Worm (Caenorhabditis elegans) whole organism, L1 larva: ENCODE measurements around the gene slc-17.8.

Experiments
- C34B4.2 ChIP-seq: sonication (generic microtip); optimal IDR thresholded peaks from 2 replicates; lab custom pipeline; 2017; ENCODE audit warnings: mild to moderate bottlenecking, missing genetic modification characterization, missing compliant biosample characterization
- F16B12.6 ChIP-seq: fragments of 150-350 bp; optimal IDR thresholded peaks from 2 replicates; lab custom pipeline; 2014; ENCODE audit warnings: missing biosample characterization, missing genetic modification characterization
- aha-1 ChIP-seq: fragments of 150-350 bp; optimal IDR thresholded peaks from 2 replicates; lab custom pipeline; 2014; ENCODE audit warnings: missing biosample characterization, missing genetic modification characterization
- alr-1 ChIP-seq: fragments of 200-800 bp; sonication (Bioruptor generic); optimal IDR thresholded peaks from 2 replicates; lab custom pipeline; 2018; ENCODE audit warnings: borderline replicate concordance, mild to moderate bottlenecking, missing genetic modification characterization, missing compliant biosample characterization
- ama-1 ChIP-seq: fragments of 150-350 bp; optimal IDR thresholded peaks from 2 replicates; lab custom pipeline; 2014
- blmp-1 ChIP-seq: fragments of 150-350 bp; optimal IDR thresholded peaks from 2 replicates; lab custom pipeline; 2014; ENCODE audit warnings: missing biosample characterization, missing genetic modification characterization
- ceh-8 ChIP-seq: fragments of 200-800 bp; sonication (Bioruptor generic); optimal IDR thresholded peaks from 2 replicates; lab custom pipeline; 2018; ENCODE audit warnings: mild to moderate bottlenecking, missing genetic modification characterization, moderate library complexity, missing compliant biosample characterization
- ceh-90 ChIP-seq: sonication (generic microtip); optimal IDR thresholded peaks from 2 replicates; lab custom pipeline; 2016; ENCODE audit warnings: missing genetic modification characterization, missing compliant biosample characterization
- dpl-1 ChIP-seq, 3 experiments: fragments of 150-350 bp in 2 of 3; sonication (generic microtip) in 1 of 3; optimal IDR thresholded peaks; 2 replicates each; lab custom pipeline; 2014 to 2017; ENCODE audit warnings: missing biosample characterization in 3 of 3, missing genetic modification characterization in 3 of 3, missing genetic modification reagents in 3 of 3
- dsc-1 ChIP-seq: sonication (generic microtip); optimal IDR thresholded peaks from 2 replicates; lab custom pipeline; 2016; ENCODE audit warnings: mild to moderate bottlenecking, missing genetic modification characterization, missing compliant biosample characterization
- efl-1 ChIP-seq, 4 experiments: fragments of 150-350 bp; optimal IDR thresholded peaks in 3 of 4; peaks in 1 of 4; 1 replicate in 1 of 4; 2 replicates in 3 of 4; lab custom pipeline; 2014; ENCODE audit warnings: missing biosample characterization in 2 of 4, missing genetic modification characterization in 2 of 4, missing genetic modification reagents in 2 of 4
- fkh-10 ChIP-seq: sonication (generic microtip); optimal IDR thresholded peaks from 2 replicates; lab custom pipeline; 2017; ENCODE audit warnings: missing biosample characterization, missing genetic modification reagents, missing genetic modification characterization
- fos-1 ChIP-seq: fragments of 150-350 bp; optimal IDR thresholded peaks from 2 replicates; lab custom pipeline; 2014; ENCODE audit warnings: missing biosample characterization, missing genetic modification characterization
- grh-1 ChIP-seq: fragments of 200-800 bp; sonication (Bioruptor generic); IDR thresholded peaks from 2 replicates; pipeline ENCODE4 v1.3.6; 2022; ENCODE audit warnings: missing genetic modification reagents, missing genetic modification characterization, missing compliant biosample characterization
- lin-14 ChIP-seq: fragments of 200-800 bp; sonication (Bioruptor generic); optimal IDR thresholded peaks from 2 replicates; lab custom pipeline; 2018; ENCODE audit warnings: mild to moderate bottlenecking, missing genetic modification characterization, moderate library complexity, missing compliant biosample characterization
- lin-15B ChIP-seq: fragments of 150-350 bp; sonication (generic microtip); optimal IDR thresholded peaks from 3 replicates; lab custom pipeline; 2014; ENCODE audit warnings: missing biosample characterization, missing genetic modification characterization
- lin-39 ChIP-seq: fragments of 150-350 bp; optimal IDR thresholded peaks from 2 replicates; lab custom pipeline; 2014; ENCODE audit warnings: missing biosample characterization, missing genetic modification reagents, missing genetic modification characterization
- lir-3 ChIP-seq: sonication (generic microtip); optimal IDR thresholded peaks from 2 replicates; lab custom pipeline; 2016; ENCODE audit warnings: mild to moderate bottlenecking, missing genetic modification characterization, moderate library complexity, missing compliant biosample characterization; ENCODE audit not compliant: poor library complexity
- mab-9 ChIP-seq: fragments of 200-800 bp; sonication (Bioruptor generic); IDR thresholded peaks from 2 replicates; pipeline ENCODE4 v1.3.6; 2022; ENCODE audit warnings: missing genetic modification reagents, missing genetic modification characterization, missing compliant biosample characterization
- mef-2 ChIP-seq: fragments of 150-350 bp; optimal IDR thresholded peaks from 2 replicates; lab custom pipeline; 2014; ENCODE audit warnings: missing biosample characterization, missing genetic modification characterization
- nhr-12 ChIP-seq: sonication (generic microtip); optimal IDR thresholded peaks from 2 replicates; lab custom pipeline; 2017; ENCODE audit warnings: missing biosample characterization, missing genetic modification characterization
- nhr-19 ChIP-seq: fragments of 200-800 bp; sonication (Bioruptor generic); conservative IDR thresholded peaks from 2 replicates; pipeline ENCODE4 v1.3.6; 2022; ENCODE audit warnings: missing genetic modification characterization, missing compliant biosample characterization
- nhr-77 ChIP-seq: fragments of 150-350 bp; optimal IDR thresholded peaks from 2 replicates; lab custom pipeline; 2014; ENCODE audit warnings: missing biosample characterization, missing genetic modification characterization
- nhr-85 ChIP-seq: sonication (generic microtip); peaks from one replicate; lab custom pipeline; 2016; ENCODE audit warnings: missing genetic modification characterization, inconsistent platforms, missing compliant biosample characterization
- pax-3 ChIP-seq: fragments of 200-800 bp; sonication (Bioruptor generic); optimal IDR thresholded peaks from 2 replicates; lab custom pipeline; 2018; ENCODE audit warnings: mild to moderate bottlenecking, missing genetic modification characterization, moderate library complexity, missing compliant biosample characterization
- pqm-1 ChIP-seq: sonication (generic microtip); optimal IDR thresholded peaks from 3 replicates; lab custom pipeline; 2017; ENCODE audit warnings: missing biosample characterization, missing genetic modification characterization
- skn-1 ChIP-seq: fragments of 150-350 bp; optimal IDR thresholded peaks from 2 replicates; lab custom pipeline; 2014; ENCODE audit warnings: missing biosample characterization, missing genetic modification characterization
- sox-4 ChIP-seq: sonication (generic microtip); optimal IDR thresholded peaks from 2 replicates; lab custom pipeline; 2016; ENCODE audit warnings: missing genetic modification characterization, missing compliant biosample characterization
- sup-37 ChIP-seq: fragments of 200-800 bp; sonication (Bioruptor generic); optimal IDR thresholded peaks from 2 replicates; lab custom pipeline; 2018; ENCODE audit warnings: mild to moderate bottlenecking, missing genetic modification characterization, missing compliant biosample characterization
- unc-30 ChIP-seq: sonication (generic microtip); optimal IDR thresholded peaks from 2 replicates; lab custom pipeline; 2017; ENCODE audit warnings: missing biosample characterization, missing genetic modification characterization
- unc-98 ChIP-seq: fragments of 200-800 bp; sonication (Bioruptor generic); IDR thresholded peaks from 2 replicates; pipeline ENCODE4 v1.3.6; 2022; ENCODE audit warnings: missing genetic modification characterization, missing compliant biosample characterization
- xbp-1 ChIP-seq: sonication (generic microtip); optimal IDR thresholded peaks from 2 replicates; lab custom pipeline; 2016; ENCODE audit warnings: missing genetic modification characterization, missing compliant biosample characterization
- zag-1 ChIP-seq: fragments of 150-350 bp; optimal IDR thresholded peaks from 2 replicates; lab custom pipeline; 2014; ENCODE audit warnings: missing biosample characterization, missing genetic modification characterization
- zip-4 ChIP-seq: fragments of 200-800 bp; sonication (Bioruptor generic); optimal IDR thresholded peaks from 2 replicates; lab custom pipeline; 2018; ENCODE audit warnings: mild to moderate bottlenecking, missing genetic modification characterization, moderate library complexity, missing compliant biosample characterization
- ztf-4 ChIP-seq: fragments of 150-350 bp; optimal IDR thresholded peaks from 2 replicates; lab custom pipeline; 2014; ENCODE audit warnings: missing biosample characterization, missing genetic modification characterization

slc-17.8 gene

DNA sequence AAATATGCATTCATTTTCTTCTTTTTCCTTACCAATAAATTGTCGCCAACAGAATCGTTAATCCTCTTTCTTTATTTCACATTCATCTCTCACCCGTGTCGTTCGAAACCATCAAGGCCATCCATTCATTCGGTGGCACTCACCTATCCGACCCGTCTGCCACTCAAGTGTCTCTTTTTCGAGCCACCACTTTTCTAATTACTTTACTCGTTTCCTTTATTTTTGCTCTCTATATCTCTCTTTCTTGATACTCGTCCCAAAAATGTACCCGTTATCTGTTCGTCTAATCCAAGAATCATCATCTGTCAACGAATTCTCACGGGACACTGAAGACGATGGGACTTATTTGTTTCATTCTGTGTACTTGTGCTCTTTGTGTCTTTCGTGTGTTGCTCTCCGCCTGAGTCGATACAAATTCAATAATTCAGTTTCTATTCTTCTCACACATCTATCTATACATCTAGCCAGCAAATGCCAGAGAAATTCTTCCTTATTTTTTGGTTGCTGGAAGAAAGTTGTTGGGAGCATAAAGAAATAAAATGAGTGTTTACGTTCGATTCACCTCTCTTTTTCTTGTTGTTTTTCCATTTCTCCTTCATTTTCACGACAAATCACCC, 47.4 kb upstream of the slc-17.8 start:
- TF ChIP-seq xbp-1 (tag; lab: Kevin White, UChicago): no peak
- peak; percentile 5 for TF ChIP-seq fkh-10 (GFP tag; lab: Kevin White, UChicago)
- peak; percentile 23 for TF ChIP-seq blmp-1 (tag; lab: Kevin White, UChicago)
- TF ChIP-seq sup-37: no peak
- no peak for TF ChIP-seq efl-1 (optimal IDR thresholded peaks at IDR 0.05; lab: Kevin White, UChicago)
- TF ChIP-seq efl-1 (GFP tag; optimal IDR thresholded peaks at IDR 0.05 in 1 of 2; lab: Kevin White, UChicago): peak in 1 of 2 experiments; percentile 75
- no peak for TF ChIP-seq mab-9 (GFP tag; lab: Robert Waterston, UW)
- TF ChIP-seq lin-14 (GFP tag; lab: Kevin White, UChicago): peak; percentile 38
- TF ChIP-seq nhr-77 (tag; lab: Kevin White, UChicago): no peak
- no peak for TF ChIP-seq nhr-12
- peak; percentile 25 for TF ChIP-seq nhr-85 (tag; lab: Kevin White, UChicago)
- TF ChIP-seq ztf-4 (tag; lab: Kevin White, UChicago): no peak

DNA sequence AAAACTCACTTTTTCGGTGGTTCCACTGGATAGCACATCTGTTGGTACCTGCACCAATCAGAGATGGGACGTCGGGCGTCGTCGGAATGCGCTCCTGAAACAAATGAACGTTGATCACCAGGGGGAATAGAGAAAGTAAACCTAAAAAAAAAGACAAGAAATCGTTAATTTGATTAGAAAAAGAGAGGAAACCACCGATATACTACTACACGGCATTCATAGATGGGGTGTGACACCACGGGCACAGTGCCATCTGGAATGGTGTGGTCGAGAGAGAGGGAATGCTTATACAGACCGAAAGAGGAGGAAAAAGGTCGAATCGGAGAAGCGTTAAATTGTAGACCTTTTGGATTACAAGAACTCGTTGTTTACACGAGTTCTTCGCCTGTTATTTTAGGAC, 42.7 kb upstream of the slc-17.8 start, which contains the start of gene C10B5.3:
Gene C10B5.3 (minus strand): TSS at position 101 of the 400 bp plus-strand sequence.
- TF ChIP-seq skn-1 (tag; lab: Kevin White, UChicago) (no peak), dsc-1 (tag; lab: Kevin White, UChicago) (no peak), pqm-1 (tag; lab: Kevin White, UChicago) (no peak), aha-1 (tag; lab: Kevin White, UChicago) (no peak), zag-1 (tag; lab: Kevin White, UChicago) (no peak), grh-1 (GFP tag; lab: Robert Waterston, UW) (no peak), ama-1 (no peak), C34B4.2 (no peak), nhr-85 (tag; lab: Kevin White, UChicago) (no peak), unc-98 (no peak), nhr-77 (tag; lab: Kevin White, UChicago) (no peak), sup-37 (no peak), lin-15B (tag; lab: Kevin White, UChicago) (no peak), lin-39 (tag; lab: Kevin White, UChicago) (no peak), nhr-19 (no peak), ceh-90 (tag; lab: Kevin White, UChicago) (no peak), zip-4 (GFP tag; lab: Kevin White, UChicago) (no peak), F16B12.6 (tag; lab: Kevin White, UChicago) (no peak)
- TF ChIP-seq, all 84 proteins: peak for 0

DNA sequence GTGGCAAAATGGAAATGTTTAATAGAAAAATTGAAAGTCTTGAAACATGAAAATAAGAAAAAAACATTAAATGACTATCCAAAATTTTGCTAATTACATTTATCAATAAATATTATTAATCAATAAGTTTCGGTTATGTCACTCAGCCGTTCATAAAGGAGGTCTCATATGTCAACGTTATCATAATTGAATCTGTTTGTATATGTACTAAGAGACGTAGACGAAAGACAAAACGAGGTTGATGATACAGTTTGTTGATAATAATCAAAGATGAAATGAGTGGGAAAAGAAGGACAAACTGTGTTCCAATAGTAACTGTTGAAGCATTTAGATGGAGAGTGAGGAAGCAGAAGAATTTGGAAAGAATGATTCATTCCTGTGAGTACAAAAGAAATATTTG, 41.5 kb upstream of the slc-17.8 start:
- TF ChIP-seq fos-1 (tag; lab: Kevin White, UChicago) (no peak), pax-3 (tag; lab: Kevin White, UChicago) (no peak), blmp-1 (tag; lab: Kevin White, UChicago) (peak; percentile 11), ceh-8 (GFP tag; lab: Kevin White, UChicago) (no peak), mef-2 (tag; lab: Kevin White, UChicago) (no peak)

DNA sequence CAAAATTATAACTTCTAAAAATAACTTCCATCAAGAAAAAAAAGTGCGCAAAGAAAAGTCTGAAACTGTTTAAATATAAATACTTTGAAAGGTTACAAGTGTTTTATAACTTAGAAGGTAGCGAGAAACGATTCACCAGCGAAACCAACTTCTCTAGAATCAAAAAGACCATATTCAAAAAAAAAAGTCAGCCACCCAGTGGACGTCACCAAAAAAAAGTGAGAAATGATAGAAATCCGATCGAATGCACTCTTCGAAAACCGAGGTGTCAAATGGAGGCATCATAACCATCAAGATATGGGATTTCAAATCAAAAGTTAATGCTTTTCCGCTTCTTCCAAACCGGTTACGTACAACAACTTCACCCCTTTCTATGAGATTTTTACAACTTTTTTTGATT, 41.1 kb upstream of the slc-17.8 start:
- TF ChIP-seq F16B12.6 (tag; lab: Kevin White, UChicago) (no peak), lir-3 (tag; lab: Kevin White, UChicago) (no peak), alr-1 (tag; lab: Kevin White, UChicago) (no peak), dpl-1 (GFP tag; optimal IDR thresholded peaks at IDR 0.05; lab: Kevin White, UChicago) (no peak), efl-1 (optimal IDR thresholded peaks at IDR 0.05; lab: Kevin White, UChicago) (no peak), efl-1 (GFP tag; optimal IDR thresholded peaks at IDR 0.05 in 1 of 2; lab: Kevin White, UChicago) (peak in 1 of 2 experiments; percentile 90)

DNA sequence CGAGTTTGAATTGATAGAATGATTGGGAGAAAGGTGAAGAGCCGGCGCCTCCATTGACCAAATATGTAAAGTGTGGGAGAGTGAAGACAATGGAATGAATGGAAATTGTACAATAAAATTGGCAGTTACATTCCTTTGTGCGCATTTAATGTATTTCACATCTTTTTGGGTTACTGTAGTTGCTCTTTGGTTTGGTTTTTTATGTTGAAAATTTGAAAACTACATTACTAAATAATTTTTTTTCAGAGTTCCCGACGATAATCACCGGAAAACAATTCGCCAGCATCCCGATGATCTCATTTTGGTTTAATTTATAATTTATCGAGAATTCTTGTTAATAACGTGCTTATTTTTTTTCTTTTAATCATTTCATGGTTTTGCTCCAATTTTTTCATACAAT, 35.6 kb upstream of the slc-17.8 start, which contains the start of gene C10B5.1:
Gene C10B5.1 (plus strand): TSS at position 301 of the 400 bp plus-strand sequence.
- TF ChIP-seq mab-9 (GFP tag; lab: Robert Waterston, UW) (no peak), unc-30 (tag; lab: Kevin White, UChicago) (no peak), aha-1 (tag; lab: Kevin White, UChicago) (no peak), lir-3 (tag; lab: Kevin White, UChicago) (no peak), sox-4 (no peak)
